Worm (Caenorhabditis elegans): Measurements from ENCODE around the gene F13B12.7.

DNA sequence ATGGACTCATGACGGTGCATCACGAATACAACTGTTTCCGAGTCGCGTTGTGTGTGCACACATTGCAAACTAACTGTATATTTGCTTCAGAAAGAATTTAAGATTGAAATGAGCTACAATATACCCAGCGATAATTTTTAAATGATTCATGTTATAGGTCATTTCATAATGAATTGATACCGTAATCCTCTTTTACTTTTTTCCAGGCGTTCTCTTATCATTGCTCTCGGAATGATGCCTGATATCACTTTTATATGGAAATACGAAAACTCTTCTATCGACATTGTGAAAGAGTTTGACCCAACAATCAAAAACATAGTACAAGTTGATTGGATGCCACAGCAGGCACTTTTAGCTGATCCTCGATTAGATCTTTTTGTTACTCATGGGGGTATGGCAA, 22.8 kb downstream of the F13B12.7 start:
- peak; percentile 59 for TF ChIP-seq sma-9 (GFP tag; optimal IDR thresholded peaks at IDR 0.05)
- no peak for TF ChIP-seq sma-9 (tag; optimal IDR thresholded peaks at IDR 0.05)
- no peak for TF ChIP-seq ama-1 (optimal IDR thresholded peaks at IDR 0.05)
- TF ChIP-seq zag-1 (tag; optimal IDR thresholded peaks at IDR 0.05): no peak
- no peak for TF ChIP-seq skn-1 (tag; optimal IDR thresholded peaks at IDR 0.05)
- peak; percentile 91 for TF ChIP-seq fos-1 (tag; optimal IDR thresholded peaks at IDR 0.05)
- no peak for TF ChIP-seq unc-62 (GFP tag; optimal IDR thresholded peaks at IDR 0.05)
- TF ChIP-seq ztf-4 (tag; optimal IDR thresholded peaks at IDR 0.05): no peak
- no peak for TF ChIP-seq lsy-2 (tag; optimal IDR thresholded peaks at IDR 0.05)
- no peak for TF ChIP-seq blmp-1 (tag; optimal IDR thresholded peaks at IDR 0.05; ENCODE audit: insufficient read depth)
